Fruit fly (Drosophila melanogaster) S2 (cell line): Measurements from ENCODE around the gene CG5386.

Source experiments
- CG8478 ChIP-seq: fragments of >200 bp; optimal IDR thresholded peaks from 2 replicates; lab custom pipeline; 2018
- CTCF ChIP-seq, 2 experiments: fragments of >200 bp; optimal IDR thresholded peaks; 2 replicates each; lab custom pipeline; 2018

- TF ChIP-seq CG8478 (lab: Kevin White, UChicago) (no peak), CTCF (optimal IDR thresholded peaks at IDR 0.05; lab: Kevin White, UChicago) (no peak)
These were observed 30.5 kb upstream of the CG5386 start, which contains the start of gene CG7069 for dm6 chr3R:22372535-22372934.
